Worm (Caenorhabditis elegans): ENCODE data around the gene mmab-1.

The mmab-1 gene

ce11 chrIII:4930154-4930679 lies 8.3 kb upstream of the mmab-1 start, which contains the start of gene set-2 (continued):
- TF ChIP-seq sea-2 (GFP tag; IDR thresholded peaks at IDR 0.05) (no peak), ama-1 (optimal IDR thresholded peaks at IDR 0.05) (no peak), ama-1 (GFP tag; optimal IDR thresholded peaks at IDR 0.05) (no peak), B0261.1 (tag; optimal IDR thresholded peaks at IDR 0.05) (no peak), pbrm-1 (GFP tag; IDR thresholded peaks at IDR 0.05) (peak; percentile 65; the same call in 1 of the 2 replicates), rcor-1 (GFP tag; IDR thresholded peaks at IDR 0.05) (peak; percentile 81), nhr-90 (tag; optimal IDR thresholded peaks at IDR 0.05) (no peak), nfyb-1 (GFP tag; IDR thresholded peaks at IDR 0.05) (peak; percentile 76), nhr-27 (tag; optimal IDR thresholded peaks at IDR 0.05) (no peak), F49E8.2 (tag; optimal IDR thresholded peaks at IDR 0.05; ENCODE audit: insufficient read depth) (no peak), F33H1.4 (GFP tag; IDR thresholded peaks at IDR 0.05) (peak; percentile 76), B0019.2 (GFP tag; conservative IDR thresholded peaks at IDR 0.05) (peak; percentile 72), nhr-80 (tag; optimal IDR thresholded peaks at IDR 0.05) (peak; percentile 30), ekl-4 (GFP tag; IDR thresholded peaks at IDR 0.05) (peak; percentile 65; the same call in 1 of the 2 replicates), nfya-2 (GFP tag; IDR thresholded peaks at IDR 0.05) (no peak), F10E7.11 (tag; optimal IDR thresholded peaks at IDR 0.05) (peak; percentile 38), ceh-27 (GFP tag; optimal IDR thresholded peaks at IDR 0.05) (peak; percentile 88), F37B4.10 (GFP tag; IDR thresholded peaks at IDR 0.05) (no peak), lin-26 (GFP tag; IDR thresholded peaks at IDR 0.05) (0 out of 2 replicates have a peak, but pooled peaks have one; percentile 39), D2030.7 (GFP tag; IDR thresholded peaks at IDR 0.05) (peak; percentile 80)

- TF ChIP-seq ZK185.1 (tag; optimal IDR thresholded peaks at IDR 0.05; ENCODE audit: poor library complexity, severe bottlenecking) (no peak), chd-7 (tag; optimal IDR thresholded peaks at IDR 0.05) (no peak), gei-17 (GFP tag; optimal IDR thresholded peaks at IDR 0.05) (no peak), fkh-3 (tag; optimal IDR thresholded peaks at IDR 0.05) (no peak), F49E8.2 (tag; optimal IDR thresholded peaks at IDR 0.05; ENCODE audit: insufficient read depth) (no peak), zim-3 (tag; optimal IDR thresholded peaks at IDR 0.05) (no peak)
Measured at ce11 chrIII:4924134-4924533, 2.2 kb upstream of the mmab-1 start.

ce11 chrIII:4920221-4920620 lies 1.7 kb downstream of the mmab-1 start, which contains the start of gene ula-1:
Gene ula-1 (minus strand): TSS chrIII:4920321.
- TF ChIP-seq F10E7.11 (tag; optimal IDR thresholded peaks at IDR 0.05) (no peak), ceh-100 (GFP tag; IDR thresholded peaks at IDR 0.05) (no peak), bed-2 (GFP tag; IDR thresholded peaks at IDR 0.05) (no peak), dpff-1 (tag; optimal IDR thresholded peaks at IDR 0.05) (no peak), unc-130 (GFP tag; optimal IDR thresholded peaks at IDR 0.05) (no peak), K12H6.12 (tag; optimal IDR thresholded peaks at IDR 0.05) (no peak), tlf-1 (GFP tag; optimal IDR thresholded peaks at IDR 0.05) (no peak)

DNA sequence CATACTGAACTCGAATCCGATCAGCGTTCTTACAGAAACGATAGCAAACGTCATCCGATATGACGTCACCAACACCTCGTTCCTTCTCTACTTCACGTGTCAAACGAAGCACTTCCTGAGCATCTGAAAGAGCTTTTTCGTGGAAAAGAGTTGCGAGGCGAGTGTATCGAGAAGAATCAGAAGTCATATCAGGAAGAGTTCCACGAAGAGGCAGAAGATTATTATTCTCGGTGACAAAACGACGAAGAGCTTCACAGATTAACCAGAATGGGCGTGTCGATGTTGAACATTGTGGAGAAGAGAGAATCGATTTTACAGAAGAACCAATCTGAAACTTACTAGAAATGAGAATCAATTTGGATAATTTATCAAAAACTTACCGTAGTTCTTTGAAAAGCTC lies 3.0 kb downstream of the mmab-1 start:
- TF ChIP-seq pha-4 (tag; optimal IDR thresholded peaks at IDR 0.05) (no peak), C06A6.2 (GFP tag; conservative IDR thresholded peaks at IDR 0.05) (no peak), B0035.1 (tag; optimal IDR thresholded peaks at IDR 0.05) (no peak), nhr-120 (GFP tag; IDR thresholded peaks at IDR 0.05) (no peak), F39B2.1 (GFP tag; IDR thresholded peaks at IDR 0.05) (no peak), ztf-28 (GFP tag; IDR thresholded peaks at IDR 0.05) (no peak), xnd-1 (tag; optimal IDR thresholded peaks at IDR 0.05) (no peak), Y67H2A.10 (GFP tag; conservative IDR thresholded peaks at IDR 0.05) (no peak), F10E7.11 (tag; optimal IDR thresholded peaks at IDR 0.05) (no peak), lin-54 (GFP tag; optimal IDR thresholded peaks at IDR 0.05) (no peak), chd-7 (tag; optimal IDR thresholded peaks at IDR 0.05) (no peak), mcd-1 (GFP tag; IDR thresholded peaks at IDR 0.05) (no peak), zim-3 (tag; optimal IDR thresholded peaks at IDR 0.05) (no peak), F52B5.7 (tag; optimal IDR thresholded peaks at IDR 0.05) (no peak), athp-1 (tag; optimal IDR thresholded peaks at IDR 0.05) (no peak), lin-40 (tag; optimal IDR thresholded peaks at IDR 0.05) (no peak), K11D2.4 (GFP tag; IDR thresholded peaks at IDR 0.05) (no peak), F49E8.2 (tag; optimal IDR thresholded peaks at IDR 0.05; ENCODE audit: insufficient read depth) (no peak), hmg-20 (GFP tag; IDR thresholded peaks at IDR 0.05) (no peak)

Data from whole organism, young adult.